Worm (Caenorhabditis elegans): Measurements from ENCODE around the gene Y97E10C.1.
"Not testable (repeated sequence)": the region's sequence is repeated elsewhere in the genome, so short reads cannot be mapped to it uniquely, and the experiment has no call there.

Y97E10C.1 gene

ce11 chrV:7728679-7729027 is at the start of gene Y97E10C.1:
Y97E10C.1 (plus strand) TSS chrV:7728879.
- TF ChIP-seq tab-1 (GFP tag; IDR thresholded peaks at IDR 0.05) (no peak), flt-1 (GFP tag; IDR thresholded peaks at IDR 0.05) (no peak), ztf-23 (GFP tag; IDR thresholded peaks at IDR 0.05) (no peak), ref-1 (GFP tag; conservative IDR thresholded peaks at IDR 0.05) (no peak), ztf-29 (GFP tag; IDR thresholded peaks at IDR 0.05) (no peak), klf-2 (GFP tag; conservative IDR thresholded peaks at IDR 0.05) (no peak), med-1 (GFP tag; optimal IDR thresholded peaks at IDR 0.05; ENCODE audit: insufficient read depth) (no peak), T22C8.4 (GFP tag; IDR thresholded peaks at IDR 0.05) (no peak), cog-1 (tag; optimal IDR thresholded peaks at IDR 0.05) (no peak)

ce11 chrV:7681388-7681787 is 47.3 kb upstream of the Y97E10C.1 start, which contains the start of gene cyp-33A1:
cyp-33A1 (minus strand) TSS chrV:7681459.
- TF ChIP-seq klf-2 (GFP tag; conservative IDR thresholded peaks at IDR 0.05) (no peak), tab-1 (GFP tag; IDR thresholded peaks at IDR 0.05) (no peak), ztf-23 (GFP tag; IDR thresholded peaks at IDR 0.05) (no peak), ztf-29 (GFP tag; IDR thresholded peaks at IDR 0.05) (no peak), cog-1 (tag; optimal IDR thresholded peaks at IDR 0.05) (no peak), ref-1 (GFP tag; conservative IDR thresholded peaks at IDR 0.05) (no peak), T22C8.4 (GFP tag; IDR thresholded peaks at IDR 0.05) (no peak), flt-1 (GFP tag; IDR thresholded peaks at IDR 0.05) (no peak), med-1 (GFP tag; optimal IDR thresholded peaks at IDR 0.05; ENCODE audit: insufficient read depth) (no peak)

- TF ChIP-seq med-1 (GFP tag; optimal IDR thresholded peaks at IDR 0.05; ENCODE audit: insufficient read depth) (no peak), ztf-23 (GFP tag; IDR thresholded peaks at IDR 0.05) (no peak), cog-1 (tag; optimal IDR thresholded peaks at IDR 0.05) (no peak), ref-1 (GFP tag; conservative IDR thresholded peaks at IDR 0.05) (no peak), ztf-29 (GFP tag; IDR thresholded peaks at IDR 0.05) (no peak), flt-1 (GFP tag; IDR thresholded peaks at IDR 0.05) (no peak), T22C8.4 (GFP tag; IDR thresholded peaks at IDR 0.05) (no peak), klf-2 (GFP tag; conservative IDR thresholded peaks at IDR 0.05) (no peak), tab-1 (GFP tag; IDR thresholded peaks at IDR 0.05) (no peak)
These were observed 44.6 kb upstream of the Y97E10C.1 start, which contains the start of gene sre-11 for ce11 chrV:7683907-7684655. sre-11 (minus strand) TSS chrV:7683957.

ce11 chrV:7686189-7686588 is 42.5 kb upstream of the Y97E10C.1 start, which contains the start of the genes nhr-94 and nhr-152:
nhr-94 (minus strand) TSS chrV:7686335.
nhr-152 (plus strand) TSS chrV:7686350.
- no peak for TF ChIP-seq ztf-29 (GFP tag; IDR thresholded peaks at IDR 0.05)
- no peak for TF ChIP-seq ztf-23 (GFP tag; IDR thresholded peaks at IDR 0.05)
- no peak for TF ChIP-seq cog-1 (tag; optimal IDR thresholded peaks at IDR 0.05)
- TF ChIP-seq med-1 (GFP tag; optimal IDR thresholded peaks at IDR 0.05; ENCODE audit: insufficient read depth): no peak
- TF ChIP-seq flt-1 (GFP tag; IDR thresholded peaks at IDR 0.05): no peak

ce11 chrV:7689888-7690287 is 38.8 kb upstream of the Y97E10C.1 start, which contains the start of gene C12D5.9:
C12D5.9 (minus strand) TSS chrV:7689988.
- TF ChIP-seq med-1 (GFP tag; optimal IDR thresholded peaks at IDR 0.05; ENCODE audit: insufficient read depth) (no peak), ztf-23 (GFP tag; IDR thresholded peaks at IDR 0.05) (no peak), cog-1 (tag; optimal IDR thresholded peaks at IDR 0.05) (no peak), ztf-29 (GFP tag; IDR thresholded peaks at IDR 0.05) (no peak), klf-2 (GFP tag; conservative IDR thresholded peaks at IDR 0.05) (no peak), ref-1 (GFP tag; conservative IDR thresholded peaks at IDR 0.05) (no peak), T22C8.4 (GFP tag; IDR thresholded peaks at IDR 0.05) (no peak), flt-1 (GFP tag; IDR thresholded peaks at IDR 0.05) (no peak), tab-1 (GFP tag; IDR thresholded peaks at IDR 0.05) (no peak)

ce11 chrV:7690637-7691036 is 38.0 kb upstream of the Y97E10C.1 start:
- TF ChIP-seq T22C8.4 (GFP tag; IDR thresholded peaks at IDR 0.05) (no peak), tab-1 (GFP tag; IDR thresholded peaks at IDR 0.05) (no peak), klf-2 (GFP tag; conservative IDR thresholded peaks at IDR 0.05) (no peak), flt-1 (GFP tag; IDR thresholded peaks at IDR 0.05) (no peak), med-1 (GFP tag; optimal IDR thresholded peaks at IDR 0.05; ENCODE audit: insufficient read depth) (no peak), ref-1 (GFP tag; conservative IDR thresholded peaks at IDR 0.05) (no peak), cog-1 (tag; optimal IDR thresholded peaks at IDR 0.05) (no peak), ztf-29 (GFP tag; IDR thresholded peaks at IDR 0.05) (no peak), ztf-23 (GFP tag; IDR thresholded peaks at IDR 0.05) (no peak)

ce11 chrV:7693394-7693793 is 35.3 kb upstream of the Y97E10C.1 start, which contains the start of gene C12D5.10:
C12D5.10 (minus strand) TSS chrV:7693494.
- no peak for TF ChIP-seq med-1 (GFP tag; optimal IDR thresholded peaks at IDR 0.05; ENCODE audit: insufficient read depth)
- TF ChIP-seq flt-1 (GFP tag; IDR thresholded peaks at IDR 0.05): no peak
- TF ChIP-seq tab-1 (GFP tag; IDR thresholded peaks at IDR 0.05): no peak
- no peak for TF ChIP-seq cog-1 (tag; optimal IDR thresholded peaks at IDR 0.05)
- no peak for TF ChIP-seq T22C8.4 (GFP tag; IDR thresholded peaks at IDR 0.05)
- no peak for TF ChIP-seq ztf-29 (GFP tag; IDR thresholded peaks at IDR 0.05)
- TF ChIP-seq klf-2 (GFP tag; conservative IDR thresholded peaks at IDR 0.05): no peak
- TF ChIP-seq ref-1 (GFP tag; conservative IDR thresholded peaks at IDR 0.05): no peak
- TF ChIP-seq ztf-23 (GFP tag; IDR thresholded peaks at IDR 0.05): no peak

ce11 chrV:7696842-7697241 is 31.8 kb upstream of the Y97E10C.1 start, which contains the start of gene ZK105.3:
ZK105.3 (plus strand) TSS chrV:7697142.
- TF ChIP-seq flt-1 (GFP tag; IDR thresholded peaks at IDR 0.05): no peak
- TF ChIP-seq klf-2 (GFP tag; conservative IDR thresholded peaks at IDR 0.05): no peak
- TF ChIP-seq T22C8.4 (GFP tag; IDR thresholded peaks at IDR 0.05): no peak
- no peak for TF ChIP-seq cog-1 (tag; optimal IDR thresholded peaks at IDR 0.05)
- TF ChIP-seq ztf-29 (GFP tag; IDR thresholded peaks at IDR 0.05): no peak
- TF ChIP-seq ref-1 (GFP tag; conservative IDR thresholded peaks at IDR 0.05): no peak
- TF ChIP-seq ztf-23 (GFP tag; IDR thresholded peaks at IDR 0.05): no peak
- TF ChIP-seq tab-1 (GFP tag; IDR thresholded peaks at IDR 0.05): no peak
- no peak for TF ChIP-seq med-1 (GFP tag; optimal IDR thresholded peaks at IDR 0.05; ENCODE audit: insufficient read depth)

- TF ChIP-seq ztf-29, T22C8.4, tab-1 (GFP tag; IDR thresholded peaks at IDR 0.05): not testable (repeated sequence)
These were observed 25.1 kb upstream of the Y97E10C.1 start, which contains the start of gene srsx-40 for ce11 chrV:7703536-7703935. srsx-40 (minus strand) TSS chrV:7703636.

Data from whole organism, midembryonic.